Worm (Caenorhabditis elegans) whole organism, L1 larva: ENCODE results near the gene sod-3.

ENCODE experiments used
- aly-2 ChIP-seq: fragments of 150-350 bp; optimal IDR thresholded peaks from 2 replicates; lab custom pipeline; 2014; ENCODE audit warnings: missing biosample characterization, missing genetic modification characterization
- ama-1 ChIP-seq: fragments of 150-350 bp; optimal IDR thresholded peaks from 2 replicates; lab custom pipeline; 2014
- ces-1 ChIP-seq: fragments of 150-350 bp; optimal IDR thresholded peaks from 2 replicates; lab custom pipeline; 2014; ENCODE audit warnings: missing biosample characterization, missing genetic modification reagents, missing genetic modification characterization
- egl-27 ChIP-seq, 2 experiments: fragments of 150-350 bp in 1 of 2; sonication (generic microtip); optimal IDR thresholded peaks; 3 replicates each; lab custom pipeline; 2017 to 2018; ENCODE audit warnings: missing biosample characterization in 2 of 2, missing genetic modification characterization in 2 of 2, missing genetic modification reagents in 2 of 2
- hlh-4 ChIP-seq: sonication (generic microtip); optimal IDR thresholded peaks from 2 replicates; lab custom pipeline; 2016; ENCODE audit warnings: mild to moderate bottlenecking, missing genetic modification characterization, missing compliant biosample characterization
- lin-35 ChIP-seq, 2 experiments: fragments of 150-350 bp; optimal IDR thresholded peaks; 2 replicates each; lab custom pipeline; 2014; ENCODE audit warnings: missing biosample characterization in 2 of 2, missing genetic modification characterization in 2 of 2, missing genetic modification reagents in 2 of 2
- nhr-28 ChIP-seq: fragments of 150-350 bp; optimal IDR thresholded peaks from 2 replicates; lab custom pipeline; 2014; ENCODE audit warnings: missing biosample characterization, missing genetic modification characterization
- nhr-76 ChIP-seq: sonication (generic microtip); optimal IDR thresholded peaks from 2 replicates; lab custom pipeline; 2017; ENCODE audit warnings: missing biosample characterization, missing genetic modification characterization
- skn-1 ChIP-seq: fragments of 150-350 bp; optimal IDR thresholded peaks from 2 replicates; lab custom pipeline; 2014; ENCODE audit warnings: missing biosample characterization, missing genetic modification characterization
- snpc-4 ChIP-seq: fragments of 150-350 bp; optimal IDR thresholded peaks from 2 replicates; lab custom pipeline; 2014; ENCODE audit warnings: missing biosample characterization, missing genetic modification characterization
- unc-62 ChIP-seq: fragments of 150-350 bp; optimal IDR thresholded peaks from 2 replicates; lab custom pipeline; 2014; ENCODE audit warnings: missing biosample characterization, missing genetic modification reagents, missing genetic modification characterization
- ztf-11 ChIP-seq, 2 experiments: sonication (generic microtip); optimal IDR thresholded peaks; 2 replicates each; lab custom pipeline; 2016 to 2017; ENCODE audit warnings: missing genetic modification characterization in 2 of 2, missing biosample characterization in 1 of 2, missing compliant biosample characterization in 1 of 2
- ztf-4 ChIP-seq: fragments of 150-350 bp; optimal IDR thresholded peaks from 2 replicates; lab custom pipeline; 2014; ENCODE audit warnings: missing biosample characterization, missing genetic modification characterization

- TF ChIP-seq ztf-11 (tag; optimal IDR thresholded peaks at IDR 0.05; lab: Kevin White, UChicago) (no peak), ztf-4 (tag; lab: Kevin White, UChicago) (no peak), nhr-28 (tag; lab: Kevin White, UChicago) (no peak), snpc-4 (no peak), ces-1 (GFP tag; lab: Kevin White, UChicago) (no peak), ama-1 (lab: Kevin White, UChicago) (no peak), aly-2 (tag; lab: Kevin White, UChicago) (no peak), hlh-4 (tag; lab: Kevin White, UChicago) (no peak), skn-1 (tag; lab: Kevin White, UChicago) (no peak), unc-62 (GFP tag; lab: Kevin White, UChicago) (no peak), egl-27 (tag; optimal IDR thresholded peaks at IDR 0.05; lab: Kevin White, UChicago) (no peak), nhr-76 (tag; lab: Kevin White, UChicago) (no peak), lin-35 (GFP tag; optimal IDR thresholded peaks at IDR 0.05; lab: Kevin White, UChicago) (no peak)
Measured at ce11 chrX:17072088-17072487, 20.5 kb upstream of the sod-3 start, which contains the start of gene C30G4.4.
